Fruit fly (Drosophila melanogaster): ENCODE measurements around the gene Cpr64Aa.

- TF ChIP-seq Lpt (GFP tag; optimal IDR thresholded peaks at IDR 0.05) (no peak), Sox102F (GFP tag; optimal IDR thresholded peaks at IDR 0.05) (no peak), CG10669 (GFP tag; optimal IDR thresholded peaks at IDR 0.05) (no peak), Met (GFP tag; optimal IDR thresholded peaks at IDR 0.05) (no peak), CG6808 (GFP tag; optimal IDR thresholded peaks at IDR 0.05) (peak; percentile 61), CG3919 (GFP tag; optimal IDR thresholded peaks at IDR 0.05) (no peak)
These were observed 30.9 kb downstream of the Cpr64Aa start, which contains the start of gene Teh4 for dm6 chr3L:4177981-4178562.
